Comparison of ENCODE assay signal across 2 fruit fly cellular contexts in genomic region chr4:971084-971483, dm6.
TF ChIP-seq lines count a peak whose summit lies in the region.

No protein-coding gene starts in this region.

- TF ChIP-seq CTCF in whole organism, embryonic (GFP tag; optimal IDR thresholded peaks at IDR 0.05; lab: Kevin White, UChicago): no peak

TF ChIP-seq in whole organism, embryonic, 481 proteins besides CTCF, POLR2A, EP300 and RAD21:
- TF ChIP-seq slbo (GFP tag; IDR thresholded peaks at IDR 0.05; lab: Robert Waterston, UW) (no peak), Eip74EF (GFP tag; optimal IDR thresholded peaks at IDR 0.05; lab: Kevin White, UChicago) (no peak), ham (GFP tag; IDR thresholded peaks at IDR 0.05; lab: Robert Waterston, UW) (no peak), HLH4C (GFP tag; IDR thresholded peaks at IDR 0.05; lab: Robert Waterston, UW; ENCODE audit: partially characterized antibody) (peak; percentile 47; the same call in 2 of the 3 replicates), Vsx1 (GFP tag; optimal IDR thresholded peaks at IDR 0.05; lab: Kevin White, UChicago) (no peak), CG8478 (optimal IDR thresholded peaks at IDR 0.05; lab: Kevin White, UChicago) (no peak), bab2 (GFP tag; optimal IDR thresholded peaks at IDR 0.05; lab: Kevin White, UChicago) (no peak), CG7963 (GFP tag; IDR thresholded peaks at IDR 0.05; lab: Robert Waterston, UW; ENCODE audit: partially characterized antibody) (peak; percentile 41; the same call in 1 of the 3 replicates), CG16815 (GFP tag; optimal IDR thresholded peaks at IDR 0.05; lab: Kevin White, UChicago) (no peak), B-H2 (GFP tag; optimal IDR thresholded peaks at IDR 0.05; lab: Kevin White, UChicago) (no peak), dati (GFP tag; IDR thresholded peaks at IDR 0.05; lab: Robert Waterston, UW) (no peak), Nf-YA (GFP tag; IDR thresholded peaks at IDR 0.05; lab: Robert Waterston, UW) (no peak), CG12236 (GFP tag; optimal IDR thresholded peaks at IDR 0.05; lab: Kevin White, UChicago) (no peak), CG16813 (GFP tag; IDR thresholded peaks at IDR 0.05; lab: Robert Waterston, UW; ENCODE audit: partially characterized antibody) (peak; percentile 55; the same call in 1 of the 3 replicates), Scr (GFP tag; IDR thresholded peaks at IDR 0.05; lab: Robert Waterston, UW; ENCODE audit: partially characterized antibody) (0 out of 2 replicates have a peak, but pooled peaks have one; percentile 35), tx (GFP tag; optimal IDR thresholded peaks at IDR 0.05; lab: Kevin White, UChicago) (no peak), CG14860 (GFP tag; IDR thresholded peaks at IDR 0.05; lab: Robert Waterston, UW; ENCODE audit: partially characterized antibody) (peak; percentile 54; the same call in 1 of the 3 replicates), dan (GFP tag; IDR thresholded peaks at IDR 0.05; lab: Robert Waterston, UW) (no peak), Tbp (GFP tag; optimal IDR thresholded peaks at IDR 0.05; lab: Kevin White, UChicago) (no peak), CG1233 (GFP tag; optimal IDR thresholded peaks at IDR 0.05; lab: Kevin White, UChicago) (no peak)

TF ChIP-seq in whole organism, wandering third instar larva, 38 proteins besides CTCF, POLR2A, EP300 and RAD21:
- no peak for TF ChIP-seq brk (GFP tag; optimal IDR thresholded peaks at IDR 0.05; lab: Kevin White, UChicago)
- peak; percentile 34 for TF ChIP-seq pan (optimal IDR thresholded peaks at IDR 0.05; lab: Kevin White, UChicago)
- TF ChIP-seq dmrt93B (GFP tag; optimal IDR thresholded peaks at IDR 0.05; lab: Kevin White, UChicago): no peak
- no peak for TF ChIP-seq Mio (GFP tag; optimal IDR thresholded peaks at IDR 0.05; lab: Kevin White, UChicago)

Comparison
In these comparisons a context has a peak if more than half of its experiments do, and no peak if none do; other contexts are left out.
1. Of the 10 proteins assayed by ChIP-seq in both whole organism, embryonic and whole organism, wandering third instar larva: peak only in whole organism, embryonic: none; only in whole organism, wandering third instar larva: pan; in both: none; in neither: 9.